Worm (Caenorhabditis elegans) whole organism, L3 larva: Measurements from ENCODE around the gene srbc-55.
"Not testable (repeated sequence)": the region's sequence is repeated elsewhere in the genome, so short reads cannot be mapped to it uniquely, and the experiment has no call there.

ENCODE experiments used
- R02D3.7 ChIP-seq: fragments of 150-350 bp; optimal IDR thresholded peaks from 2 replicates; lab custom pipeline; 2014; ENCODE audit warnings: missing biosample characterization, missing genetic modification characterization
- ZK546.5 ChIP-seq: sonication (generic microtip); optimal IDR thresholded peaks from 2 replicates; lab custom pipeline; 2017; ENCODE audit warnings: missing biosample characterization, missing genetic modification characterization
- ama-1 ChIP-seq: fragments of 150-350 bp; optimal IDR thresholded peaks from 2 replicates; lab custom pipeline; 2018
- ceh-16 ChIP-seq: sonication (generic microtip); optimal IDR thresholded peaks from 2 replicates; lab custom pipeline; 2017; ENCODE audit warnings: missing biosample characterization, missing genetic modification characterization
- ceh-28 ChIP-seq: fragments of 150-350 bp; optimal IDR thresholded peaks from 2 replicates; lab custom pipeline; 2014; ENCODE audit warnings: missing biosample characterization, missing genetic modification reagents, missing genetic modification characterization
- ceh-82 ChIP-seq: fragments of 150-350 bp; optimal IDR thresholded peaks from 2 replicates; lab custom pipeline; 2014; ENCODE audit warnings: missing biosample characterization, missing genetic modification characterization
- daf-12 ChIP-seq: fragments of 150-350 bp; optimal IDR thresholded peaks from 2 replicates; lab custom pipeline; 2014; ENCODE audit warnings: missing biosample characterization, missing genetic modification reagents, missing genetic modification characterization
- egl-27 ChIP-seq: sonication (generic microtip); optimal IDR thresholded peaks from 4 replicates; lab custom pipeline; 2017; ENCODE audit warnings: missing biosample characterization, missing genetic modification reagents, missing genetic modification characterization
- egl-5 ChIP-seq: fragments of 150-350 bp; optimal IDR thresholded peaks from 2 replicates; lab custom pipeline; 2017; ENCODE audit warnings: missing biosample characterization, missing genetic modification reagents, missing genetic modification characterization, inconsistent platforms
- elt-1 ChIP-seq: fragments of 150-350 bp; optimal IDR thresholded peaks from 2 replicates; lab custom pipeline; 2014; ENCODE audit warnings: missing biosample characterization, missing genetic modification characterization
- elt-2 ChIP-seq: sonication (generic microtip); optimal IDR thresholded peaks from 2 replicates; lab custom pipeline; 2016; ENCODE audit warnings: missing genetic modification reagents, mild to moderate bottlenecking, missing genetic modification characterization, missing compliant biosample characterization
- elt-3 ChIP-seq, 3 experiments: fragments of 150-350 bp in 1 of 3; sonication (generic microtip) in 2 of 3; optimal IDR thresholded peaks; 2 replicates in 2 of 3; 4 replicates in 1 of 3; lab custom pipeline; 2014 to 2017; ENCODE audit warnings: missing biosample characterization in 3 of 3, missing genetic modification characterization in 3 of 3
- fkh-10 ChIP-seq: sonication (generic microtip); optimal IDR thresholded peaks from 2 replicates; lab custom pipeline; 2017; ENCODE audit warnings: missing biosample characterization, missing genetic modification reagents, missing genetic modification characterization
- fos-1 ChIP-seq: fragments of 150-350 bp; optimal IDR thresholded peaks from 2 replicates; lab custom pipeline; 2014; ENCODE audit warnings: missing biosample characterization, missing genetic modification characterization
- hmg-11 ChIP-seq: sonication (generic microtip); optimal IDR thresholded peaks from 2 replicates; lab custom pipeline; 2016; ENCODE audit warnings: missing genetic modification characterization, missing compliant biosample characterization
- jun-1 ChIP-seq: fragments of 150-350 bp; optimal IDR thresholded peaks from 2 replicates; lab custom pipeline; 2014; ENCODE audit warnings: missing biosample characterization, missing genetic modification reagents, missing genetic modification characterization
- lin-15B ChIP-seq: fragments of 150-350 bp; optimal IDR thresholded peaks from 2 replicates; lab custom pipeline; 2014; ENCODE audit warnings: missing biosample characterization, missing genetic modification characterization
- lin-39 ChIP-seq: fragments of 150-350 bp; optimal IDR thresholded peaks from 2 replicates; lab custom pipeline; 2018; ENCODE audit warnings: missing biosample characterization, missing genetic modification reagents, missing genetic modification characterization
- lsy-12 ChIP-seq: sonication (generic microtip); optimal IDR thresholded peaks from 2 replicates; lab custom pipeline; 2016; ENCODE audit warnings: mild to moderate bottlenecking, missing genetic modification characterization, missing compliant biosample characterization
- mdl-1 ChIP-seq: fragments of 150-350 bp; optimal IDR thresholded peaks from 2 replicates; lab custom pipeline; 2014; ENCODE audit warnings: missing biosample characterization, missing genetic modification characterization
- mml-1 ChIP-seq: fragments of 150-350 bp; sonication (generic microtip); optimal IDR thresholded peaks from 3 replicates; lab custom pipeline; 2014; ENCODE audit warnings: missing biosample characterization, missing genetic modification characterization
- nfya-1 ChIP-seq: sonication (generic microtip); optimal IDR thresholded peaks from 2 replicates; lab custom pipeline; 2017; ENCODE audit warnings: missing genetic modification characterization, mild to moderate bottlenecking, missing compliant biosample characterization, antibody characterized with exemption, moderate library complexity; ENCODE audit not compliant: insufficient read depth
- nhr-11 ChIP-seq: fragments of 150-350 bp; optimal IDR thresholded peaks from 2 replicates; lab custom pipeline; 2014; ENCODE audit warnings: missing biosample characterization, missing genetic modification characterization
- nhr-12 ChIP-seq: fragments of 150-350 bp; optimal IDR thresholded peaks from 2 replicates; lab custom pipeline; 2014; ENCODE audit warnings: missing biosample characterization, missing genetic modification characterization
- nhr-23 ChIP-seq: fragments of 150-350 bp; optimal IDR thresholded peaks from 2 replicates; lab custom pipeline; 2014; ENCODE audit warnings: missing biosample characterization, missing genetic modification reagents, missing genetic modification characterization
- nhr-237 ChIP-seq: fragments of 150-350 bp; optimal IDR thresholded peaks from 2 replicates; lab custom pipeline; 2014; ENCODE audit warnings: missing biosample characterization, missing genetic modification characterization
- nhr-28 ChIP-seq: fragments of 150-350 bp; optimal IDR thresholded peaks from 2 replicates; lab custom pipeline; 2014; ENCODE audit warnings: missing biosample characterization, missing genetic modification characterization
- nhr-43 ChIP-seq: sonication (generic microtip); optimal IDR thresholded peaks from 2 replicates; lab custom pipeline; 2016; ENCODE audit warnings: mild to moderate bottlenecking, missing genetic modification characterization, missing compliant biosample characterization; ENCODE audit not compliant: poor library complexity, severe bottlenecking
- nhr-67 ChIP-seq: fragments of 150-350 bp; optimal IDR thresholded peaks from 2 replicates; lab custom pipeline; 2014; ENCODE audit warnings: missing biosample characterization, missing genetic modification characterization
- nhr-76 ChIP-seq: fragments of 150-350 bp; sonication (generic microtip); optimal IDR thresholded peaks from 5 replicates; lab custom pipeline; 2014; ENCODE audit warnings: missing biosample characterization, missing genetic modification characterization
- nhr-77 ChIP-seq: fragments of 150-350 bp; optimal IDR thresholded peaks from 2 replicates; lab custom pipeline; 2014; ENCODE audit warnings: missing biosample characterization, missing genetic modification characterization
- pha-4 ChIP-seq: fragments of 150-350 bp; optimal IDR thresholded peaks from 2 replicates; lab custom pipeline; 2014; ENCODE audit warnings: missing biosample characterization, missing genetic modification reagents, missing genetic modification characterization
- pqm-1 ChIP-seq: fragments of 150-350 bp; optimal IDR thresholded peaks from 2 replicates; lab custom pipeline; 2017; ENCODE audit warnings: missing biosample characterization, missing genetic modification characterization, inconsistent platforms
- skn-1 ChIP-seq: fragments of 150-350 bp; optimal IDR thresholded peaks from 2 replicates; lab custom pipeline; 2014; ENCODE audit warnings: missing biosample characterization, missing genetic modification characterization
- snpc-4 ChIP-seq: fragments of 150-350 bp; optimal IDR thresholded peaks from 2 replicates; lab custom pipeline; 2014; ENCODE audit warnings: missing biosample characterization, missing genetic modification characterization
- zag-1 ChIP-seq: fragments of 150-350 bp; optimal IDR thresholded peaks from 2 replicates; lab custom pipeline; 2014; ENCODE audit warnings: missing biosample characterization, missing genetic modification characterization
- ztf-11 ChIP-seq: fragments of 150-350 bp; optimal IDR thresholded peaks from 2 replicates; lab custom pipeline; 2014; ENCODE audit warnings: missing biosample characterization, missing genetic modification characterization
- ztf-4 ChIP-seq: fragments of 150-350 bp; optimal IDR thresholded peaks from 2 replicates; lab custom pipeline; 2014; ENCODE audit warnings: missing biosample characterization, missing genetic modification characterization

Gene srbc-55

ce11 chrV:15863042-15863441, 33.2 kb upstream of the srbc-55 start, which contains the start of gene srh-299:
Gene srh-299 (plus strand): TSS chrV:15863342.
- no peak for TF ChIP-seq nhr-23
- TF ChIP-seq lin-39: no peak
- TF ChIP-seq R02D3.7 (tag; lab: Kevin White, UChicago): no peak
- no peak for TF ChIP-seq ceh-16
- TF ChIP-seq mdl-1 (tag; lab: Kevin White, UChicago): no peak
- no peak for TF ChIP-seq fkh-10
- TF ChIP-seq ztf-4: no peak
- no peak for TF ChIP-seq nhr-28 (tag; lab: Kevin White, UChicago)
- TF ChIP-seq ztf-11 (tag; lab: Kevin White, UChicago): no peak

- no peak for TF ChIP-seq fkh-10
- no peak for TF ChIP-seq nhr-77 (tag; lab: Kevin White, UChicago)
- TF ChIP-seq nfya-1 (tag; lab: Kevin White, UChicago): no peak
- no peak for TF ChIP-seq nhr-76 (tag; lab: Kevin White, UChicago)
- TF ChIP-seq egl-27 (tag; lab: Kevin White, UChicago): no peak
- no peak for TF ChIP-seq pqm-1
- no peak for TF ChIP-seq R02D3.7 (tag; lab: Kevin White, UChicago)
- TF ChIP-seq lsy-12 (tag; lab: Kevin White, UChicago): no peak
- no peak for TF ChIP-seq egl-5
- TF ChIP-seq, all 47 proteins: peak for 0
These were observed 32.8 kb upstream of the srbc-55 start, which contains the start of gene srz-12 for ce11 chrV:15862599-15862998. Gene srz-12 (minus strand): TSS chrV:15862699.

ce11 chrV:15858292-15858691, 28.5 kb upstream of the srbc-55 start, which contains the start of gene srh-148:
Gene srh-148 (minus strand): TSS chrV:15858392.
- no peak for TF ChIP-seq nhr-23
- TF ChIP-seq hmg-11 (tag; lab: Kevin White, UChicago): no peak
- TF ChIP-seq ama-1 (lab: Kevin White, UChicago): no peak
- no peak for TF ChIP-seq R02D3.7 (tag; lab: Kevin White, UChicago)
- TF ChIP-seq nfya-1 (tag; lab: Kevin White, UChicago): no peak
- no peak for TF ChIP-seq lsy-12 (tag; lab: Kevin White, UChicago)
- TF ChIP-seq nhr-11 (tag; lab: Kevin White, UChicago): no peak
- TF ChIP-seq egl-5: no peak
- TF ChIP-seq pha-4 (tag; lab: Kevin White, UChicago): no peak
- TF ChIP-seq lin-39: no peak
- TF ChIP-seq nhr-43 (tag; lab: Kevin White, UChicago): no peak
- no peak for TF ChIP-seq nhr-237
- TF ChIP-seq ztf-11 (tag; lab: Kevin White, UChicago): no peak
- no peak for TF ChIP-seq pqm-1
- TF ChIP-seq jun-1 (tag; lab: Kevin White, UChicago): no peak
- TF ChIP-seq ceh-82: no peak
- no peak for TF ChIP-seq elt-1 (tag; lab: Kevin White, UChicago)
- TF ChIP-seq fos-1: no peak
- TF ChIP-seq daf-12: no peak
- no peak for TF ChIP-seq lin-15B (tag; lab: Kevin White, UChicago)
- TF ChIP-seq, all 47 proteins: peak for 0

ce11 chrV:15850276-15850811, 20.5 kb upstream of the srbc-55 start, which contains the start of gene srh-147:
Gene srh-147 (minus strand): TSS chrV:15850326.
- TF ChIP-seq lin-39; mml-1 (tag; lab: Kevin White, UChicago); zag-1: not testable (repeated sequence)
- TF ChIP-seq, all 47 proteins: peak for 0; not testable (repeated sequence) for 47

- TF ChIP-seq nhr-12 (tag; lab: Kevin White, UChicago): no peak
- no peak for TF ChIP-seq snpc-4 (tag; lab: Kevin White, UChicago)
- no peak for TF ChIP-seq ZK546.5
- no peak for TF ChIP-seq lin-39
- TF ChIP-seq nhr-67 (tag; lab: Kevin White, UChicago): no peak
- TF ChIP-seq elt-2 (tag; lab: Kevin White, UChicago): no peak
- no peak for TF ChIP-seq ztf-4
- no peak for TF ChIP-seq nhr-77 (tag; lab: Kevin White, UChicago)
- TF ChIP-seq lsy-12 (tag; lab: Kevin White, UChicago): no peak
- no peak for TF ChIP-seq ceh-28 (tag; lab: Kevin White, UChicago)
- TF ChIP-seq nhr-11 (tag; lab: Kevin White, UChicago): no peak
- no peak for TF ChIP-seq elt-3 (tag; optimal IDR thresholded peaks at IDR 0.05; lab: Kevin White, UChicago)
- no peak for TF ChIP-seq fkh-10
- no peak for TF ChIP-seq skn-1 (tag; lab: Kevin White, UChicago)
- no peak for TF ChIP-seq pqm-1
These were observed 11.3 kb upstream of the srbc-55 start, which contains the start of gene srh-149 for ce11 chrV:15841095-15841494. Gene srh-149 (minus strand): TSS chrV:15841195.
